Worm (Caenorhabditis elegans) whole organism, mixed stage, embryonic: ENCODE results near the gene str-84.

ENCODE experiments used
- blmp-1 ChIP-seq: fragments of 150-350 bp; optimal IDR thresholded peaks from 2 replicates; lab custom pipeline; 2014; ENCODE audit warnings: missing biosample characterization, missing genetic modification characterization
- drap-1 ChIP-seq: fragments of 200-800 bp; sonication (Bioruptor generic); optimal IDR thresholded peaks from 3 replicates; lab custom pipeline; 2018; ENCODE audit warnings: mild to moderate bottlenecking, missing genetic modification characterization, missing compliant biosample characterization
- elt-1 ChIP-seq: sonication (generic microtip); optimal IDR thresholded peaks from 2 replicates; lab custom pipeline; 2017; ENCODE audit warnings: missing genetic modification characterization, mild to moderate bottlenecking, missing compliant biosample characterization, antibody characterized with exemption, moderate library complexity, borderline replicate concordance; ENCODE audit not compliant: insufficient read depth
- lin-13 ChIP-seq: fragments of 150-350 bp; optimal IDR thresholded peaks from 2 replicates; lab custom pipeline; 2014; ENCODE audit warnings: missing biosample characterization, missing genetic modification characterization
- nhr-237 ChIP-seq: fragments of 150-350 bp; optimal IDR thresholded peaks from 2 replicates; lab custom pipeline; 2014; ENCODE audit warnings: missing biosample characterization, missing genetic modification characterization
- nhr-28 ChIP-seq: fragments of 150-350 bp; optimal IDR thresholded peaks from 2 replicates; lab custom pipeline; 2014; ENCODE audit warnings: missing biosample characterization, missing genetic modification characterization
- nhr-76 ChIP-seq: sonication (generic microtip); optimal IDR thresholded peaks from 2 replicates; lab custom pipeline; 2017; ENCODE audit warnings: missing biosample characterization, missing genetic modification characterization
- pha-4 ChIP-seq: fragments of 150-350 bp; optimal IDR thresholded peaks from 2 replicates; lab custom pipeline; 2018; ENCODE audit warnings: missing biosample characterization, missing genetic modification reagents, missing genetic modification characterization
- snpc-4 ChIP-seq: fragments of 150-350 bp; optimal IDR thresholded peaks from 2 replicates; lab custom pipeline; 2014; ENCODE audit warnings: missing biosample characterization, missing genetic modification characterization
- tbx-8 ChIP-seq: fragments of 200-800 bp; sonication (Bioruptor generic); optimal IDR thresholded peaks from 2 replicates; lab custom pipeline; 2018; ENCODE audit warnings: mild to moderate bottlenecking, missing genetic modification characterization, moderate library complexity, missing compliant biosample characterization
- unc-62 ChIP-seq: fragments of 150-350 bp; optimal IDR thresholded peaks from 2 replicates; lab custom pipeline; 2014; ENCODE audit warnings: missing biosample characterization, missing genetic modification reagents, missing genetic modification characterization

DNA sequence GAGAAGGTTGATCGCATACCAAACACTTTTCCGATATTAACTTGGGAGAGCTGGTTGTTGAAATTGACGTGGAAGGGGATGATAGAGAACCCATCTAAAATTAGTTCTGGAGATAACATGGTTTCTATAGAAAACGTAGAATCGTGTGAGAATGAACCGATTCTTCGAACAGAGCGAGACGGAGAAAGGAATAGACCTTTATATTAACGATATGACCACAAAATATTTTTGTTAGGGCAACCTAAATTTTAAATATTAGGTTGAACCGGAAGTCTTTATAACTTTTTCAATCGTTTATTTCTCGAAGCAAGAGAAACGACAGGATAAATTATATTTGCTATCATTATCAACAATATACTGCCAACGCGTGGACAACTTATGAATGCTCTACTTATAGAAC, 14.7 kb downstream of the str-84 start, which contains the start of gene nhr-219:
- TF ChIP-seq nhr-237 (tag; lab: Kevin White, UChicago), result no peak
- no peak for TF ChIP-seq tbx-8 (GFP tag; lab: Kevin White, UChicago)
- no peak for TF ChIP-seq blmp-1 (tag; lab: Kevin White, UChicago)
- no peak for TF ChIP-seq unc-62
- TF ChIP-seq snpc-4, result no peak
- TF ChIP-seq drap-1 (GFP tag; lab: Kevin White, UChicago), result no peak
- no peak for TF ChIP-seq elt-1 (tag; lab: Kevin White, UChicago)
- TF ChIP-seq lin-13 (tag; lab: Kevin White, UChicago), result no peak
- no peak for TF ChIP-seq pha-4 (tag; lab: Kevin White, UChicago)
- TF ChIP-seq nhr-28 (tag; lab: Kevin White, UChicago), result no peak
- TF ChIP-seq nhr-76, result no peak
